Worm (Caenorhabditis elegans): Measurements from ENCODE around the gene oac-41.

DNA sequence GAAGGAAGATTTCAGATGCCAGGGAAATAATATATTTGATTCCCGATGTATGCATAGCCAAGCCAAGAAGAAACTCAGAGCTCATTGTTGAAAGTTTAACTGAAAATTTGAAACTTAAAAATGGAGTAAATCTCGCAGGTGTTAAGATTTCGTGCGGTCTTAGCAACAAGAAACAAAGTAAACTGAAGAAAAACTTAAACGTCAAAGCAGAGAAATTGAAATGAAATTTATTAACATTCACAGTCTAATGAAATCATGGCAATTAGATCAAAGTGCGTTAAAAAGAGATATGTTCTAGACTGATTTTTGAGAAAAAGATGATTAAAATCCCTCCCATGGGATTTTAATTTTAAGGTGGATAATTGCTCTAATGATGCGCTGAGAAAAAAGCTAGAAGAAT lies 41.1 kb downstream of the oac-41 start, which contains the start of gene str-84:
- TF ChIP-seq fos-1 (tag; optimal IDR thresholded peaks at IDR 0.05) (no peak), aly-2 (tag; optimal IDR thresholded peaks at IDR 0.05) (no peak), elt-2 (tag; optimal IDR thresholded peaks at IDR 0.05) (no peak), ztf-11 (tag; optimal IDR thresholded peaks at IDR 0.05) (no peak), zag-1 (tag; optimal IDR thresholded peaks at IDR 0.05) (no peak), pqm-1 (tag; optimal IDR thresholded peaks at IDR 0.05) (no peak)
